Worm (Caenorhabditis elegans): Measurements from ENCODE around the gene spe-10.

Gene spe-10

DNA sequence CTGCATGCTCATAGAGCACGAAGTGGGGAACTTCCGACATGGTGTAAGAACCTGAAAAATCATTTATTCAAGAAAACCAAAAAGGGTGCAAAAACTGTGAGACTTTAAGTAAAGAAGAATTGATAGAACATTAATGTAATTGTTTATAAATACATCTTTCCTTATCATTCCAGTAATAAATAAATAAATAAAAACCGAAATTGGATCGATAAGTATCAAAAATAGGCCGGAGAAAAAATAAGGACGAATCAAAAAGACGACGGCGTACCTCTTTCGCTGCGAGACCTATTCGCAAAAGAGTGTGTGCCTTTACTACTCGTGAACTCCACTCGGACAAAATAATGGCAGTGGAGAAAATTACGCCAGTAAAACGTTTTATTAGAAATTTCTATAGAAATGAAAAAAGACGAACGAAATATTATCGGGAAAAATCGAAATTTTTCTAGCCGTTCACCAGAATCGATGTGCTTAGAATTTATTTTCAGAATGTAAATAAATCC, 31.1 kb upstream of the spe-10 start, which contains the start of gene nol-56 (continued):
- TF ChIP-seq lsy-27 (tag; optimal IDR thresholded peaks at IDR 0.05; ENCODE audit: borderline replicate concordance, insufficient read depth) (no peak), ceh-40 (GFP tag; IDR thresholded peaks at IDR 0.05) (no peak), atf-7 (tag; optimal IDR thresholded peaks at IDR 0.05) (no peak), D2030.7 (GFP tag; IDR thresholded peaks at IDR 0.05) (peak; percentile 53), nhr-80 (tag; optimal IDR thresholded peaks at IDR 0.05) (peak; percentile 16), rpc-1 (optimal IDR thresholded peaks at IDR 0.05) (no peak), rpc-1 (tag; optimal IDR thresholded peaks at IDR 0.05) (no peak), hrde-1 (tag; optimal IDR thresholded peaks at IDR 0.05; ENCODE audit: borderline replicate concordance) (peak; percentile 13), lin-40 (tag; optimal IDR thresholded peaks at IDR 0.05) (peak; percentile 71), nfya-2 (GFP tag; IDR thresholded peaks at IDR 0.05) (no peak), attf-6 (GFP tag; IDR thresholded peaks at IDR 0.05) (no peak), dpl-1 (GFP tag; optimal IDR thresholded peaks at IDR 0.05) (peak; percentile 60), Y95B8A.8 (GFP tag; IDR thresholded peaks at IDR 0.05) (no peak), gei-17 (GFP tag; optimal IDR thresholded peaks at IDR 0.05) (no peak), efl-1 (GFP tag; optimal IDR thresholded peaks at IDR 0.05) (peak; percentile 49), mes-4 (tag; optimal IDR thresholded peaks at IDR 0.05) (no peak), bed-1 (GFP tag; IDR thresholded peaks at IDR 0.05) (no peak), F10E7.11 (tag; optimal IDR thresholded peaks at IDR 0.05) (no peak), sdz-38 (tag; optimal IDR thresholded peaks at IDR 0.05) (no peak), pha-4 (tag; optimal IDR thresholded peaks at IDR 0.05) (no peak), hlh-26 (GFP tag; conservative IDR thresholded peaks at IDR 0.05) (no peak), F22D6.2 (tag; optimal IDR thresholded peaks at IDR 0.05) (no peak), dpff-1 (tag; optimal IDR thresholded peaks at IDR 0.05) (no peak), nhr-90 (tag; optimal IDR thresholded peaks at IDR 0.05) (no peak), T07F8.4 (tag; optimal IDR thresholded peaks at IDR 0.05) (no peak), lsl-1 (GFP tag; optimal IDR thresholded peaks at IDR 0.05) (peak; percentile 53), C06A6.2 (GFP tag; conservative IDR thresholded peaks at IDR 0.05) (no peak), fkh-3 (tag; optimal IDR thresholded peaks at IDR 0.05) (no peak), xnd-1 (tag; optimal IDR thresholded peaks at IDR 0.05) (no peak), attf-5 (GFP tag; optimal IDR thresholded peaks at IDR 0.05) (peak; percentile 63), F37B4.10 (GFP tag; IDR thresholded peaks at IDR 0.05) (no peak), cebp-1 (GFP tag; IDR thresholded peaks at IDR 0.05) (no peak), cebp-1 (tag; optimal IDR thresholded peaks at IDR 0.05) (peak; percentile 53), F23B12.7 (tag; optimal IDR thresholded peaks at IDR 0.05; ENCODE audit: insufficient read depth) (no peak), B0261.1 (tag; optimal IDR thresholded peaks at IDR 0.05) (no peak), F57C9.4 (tag; optimal IDR thresholded peaks at IDR 0.05) (no peak), F33H1.4 (GFP tag; IDR thresholded peaks at IDR 0.05) (peak; percentile 95)

- 0 out of 2 replicates have a peak, but pooled peaks have one; percentile 28 for TF ChIP-seq ceh-100 (GFP tag; IDR thresholded peaks at IDR 0.05)
- peak; percentile 88 for TF ChIP-seq lin-54 (GFP tag; optimal IDR thresholded peaks at IDR 0.05)
- peak; percentile 59 for TF ChIP-seq F22D6.2 (tag; optimal IDR thresholded peaks at IDR 0.05)
- TF ChIP-seq sea-2 (GFP tag; IDR thresholded peaks at IDR 0.05), result no peak
- TF ChIP-seq F33H1.4 (GFP tag; IDR thresholded peaks at IDR 0.05), result peak; percentile 65
- peak; percentile 86 for TF ChIP-seq madf-3 (GFP tag; IDR thresholded peaks at IDR 0.05)
- peak; percentile 34; the same call in 1 of the 2 replicates for TF ChIP-seq ekl-4 (GFP tag; IDR thresholded peaks at IDR 0.05)
- TF ChIP-seq F10E7.11 (tag; optimal IDR thresholded peaks at IDR 0.05), result no peak
- TF ChIP-seq ztf-28 (GFP tag; IDR thresholded peaks at IDR 0.05), result peak; percentile 65; the same call in 1 of the 2 replicates
- peak; percentile 29; the same call in 1 of the 2 replicates for TF ChIP-seq aptf-2 (GFP tag; conservative IDR thresholded peaks at IDR 0.05)
- TF ChIP-seq K12H6.12 (tag; optimal IDR thresholded peaks at IDR 0.05), result peak; percentile 35
- TF ChIP-seq ccch-3 (GFP tag; optimal IDR thresholded peaks at IDR 0.05), result peak; percentile 40
- TF ChIP-seq ceh-40 (GFP tag; IDR thresholded peaks at IDR 0.05), result no peak
- no peak; the same call in 1 of the 2 replicates for TF ChIP-seq madf-8 (GFP tag; conservative IDR thresholded peaks at IDR 0.05)
- TF ChIP-seq nhr-90 (tag; optimal IDR thresholded peaks at IDR 0.05), result no peak
- TF ChIP-seq bed-2 (GFP tag; IDR thresholded peaks at IDR 0.05), result no peak
- TF ChIP-seq snpc-1.3 (tag; optimal IDR thresholded peaks at IDR 0.05; ENCODE audit: insufficient read depth), result peak; percentile 25
Measured at ce11 chrV:10355773-10356335, 28.2 kb upstream of the spe-10 start, which contains the start of gene sluh-7. sluh-7 (minus strand) TSS chrV:10355823.
